Fruit fly (Drosophila melanogaster) whole organism, embryonic: Measurements from ENCODE around the gene CG3918.

Experiments used
- Atf3 ChIP-seq: fragments of 200-800 bp; sonication (Bioruptor generic); optimal IDR thresholded peaks from 3 replicates; lab custom pipeline; 2016; ENCODE audit warnings: missing biosample characterization, missing genetic modification characterization
- CG10979 ChIP-seq: fragments of 200-800 bp; sonication (Bioruptor generic); optimal IDR thresholded peaks from 2 replicates; lab custom pipeline; 2018; ENCODE audit warnings: missing biosample characterization, mild to moderate bottlenecking, missing genetic modification characterization, moderate library complexity
- CG11247 ChIP-seq: fragments of 200-800 bp; sonication (Bioruptor generic); IDR thresholded peaks from 2 replicates; pipeline ENCODE4 v1.3.6; 2022; ENCODE audit warnings: missing biosample characterization, missing genetic modification characterization
- CG1233 ChIP-seq: fragments of 200-800 bp; sonication (Bioruptor generic); optimal IDR thresholded peaks from 4 replicates; lab custom pipeline; 2018; ENCODE audit warnings: missing biosample characterization, mild to moderate bottlenecking, missing genetic modification characterization
- CG12744 ChIP-seq: fragments of 200-800 bp; sonication (Bioruptor generic); optimal IDR thresholded peaks from 2 replicates; lab custom pipeline; 2016; ENCODE audit warnings: missing biosample characterization, missing genetic modification characterization
- CG12942 ChIP-seq: fragments of 200-800 bp; sonication (Bioruptor generic); optimal IDR thresholded peaks from 3 replicates; lab custom pipeline; 2016; ENCODE audit warnings: missing biosample characterization, missing genetic modification characterization
- CG16813 ChIP-seq: fragments of 200-800 bp; sonication (Bioruptor generic); IDR thresholded peaks from 3 replicates; pipeline ENCODE4 v1.3.6; 2022; ENCODE audit warnings: missing biosample characterization, missing genetic modification characterization; ENCODE audit not compliant: partially characterized antibody
- CG16863 ChIP-seq: fragments of 200-800 bp; sonication (Bioruptor generic); optimal IDR thresholded peaks from 3 replicates; lab custom pipeline; 2016; ENCODE audit warnings: missing biosample characterization, missing genetic modification characterization
- CG17612 ChIP-seq: fragments of 200-800 bp; sonication (Bioruptor generic); IDR thresholded peaks from 2 replicates; pipeline ENCODE4 v1.3.6; 2022; ENCODE audit warnings: missing biosample characterization, missing genetic modification characterization
- CG17829 ChIP-seq: fragments of 200-800 bp; optimal IDR thresholded peaks from 2 replicates; lab custom pipeline; 2019; ENCODE audit warnings: missing biosample characterization, mild to moderate bottlenecking, missing genetic modification characterization, moderate library complexity
- CG30020 ChIP-seq: fragments of 200-800 bp; optimal IDR thresholded peaks from 2 replicates; lab custom pipeline; 2019; ENCODE audit warnings: missing biosample characterization, mild to moderate bottlenecking, missing genetic modification characterization, moderate library complexity
- CG42726 ChIP-seq: fragments of 200-800 bp; sonication (Bioruptor generic); IDR thresholded peaks from 2 replicates; pipeline ENCODE4 v1.3.6; 2022; ENCODE audit warnings: missing biosample characterization, missing genetic modification characterization; ENCODE audit not compliant: partially characterized antibody
- CG43689 ChIP-seq: fragments of 200-800 bp; sonication (Bioruptor generic); IDR thresholded peaks from 2 replicates; pipeline ENCODE4 v1.3.6; 2022; ENCODE audit warnings: missing biosample characterization, missing genetic modification characterization
- CG6175 ChIP-seq: fragments of 200-800 bp; sonication (Bioruptor generic); IDR thresholded peaks from 3 replicates; pipeline ENCODE4 v1.3.6; 2022; ENCODE audit warnings: missing biosample characterization, missing genetic modification characterization
- CG9727 ChIP-seq: fragments of 200-800 bp; sonication (Bioruptor generic); optimal IDR thresholded peaks from 3 replicates; lab custom pipeline; 2017; ENCODE audit warnings: missing biosample characterization, mild to moderate bottlenecking, missing genetic modification characterization
- Drgx ChIP-seq: fragments of 200-800 bp; sonication (Bioruptor generic); IDR thresholded peaks from 2 replicates; pipeline ENCODE4 v1.3.6; 2022; ENCODE audit warnings: missing biosample characterization, missing genetic modification characterization
- Gsc ChIP-seq: fragments of 200-800 bp; sonication (Bioruptor generic); IDR thresholded peaks from 2 replicates; pipeline ENCODE4 v1.3.6; 2022; ENCODE audit warnings: missing biosample characterization, missing genetic modification characterization
- H15 ChIP-seq: fragments of 200-800 bp; sonication (Bioruptor generic); IDR thresholded peaks from 3 replicates; pipeline ENCODE4 v1.3.6; 2022; ENCODE audit warnings: missing biosample characterization, missing genetic modification characterization
- Hand ChIP-seq: fragments of 200-800 bp; sonication (Bioruptor generic); optimal IDR thresholded peaks from 2 replicates; lab custom pipeline; 2017; ENCODE audit warnings: mild to moderate bottlenecking, missing biosample characterization, missing genetic modification reagents, missing genetic modification characterization
- Hmx ChIP-seq: fragments of 200-800 bp; sonication (Bioruptor generic); optimal IDR thresholded peaks from 2 replicates; lab custom pipeline; 2016; ENCODE audit warnings: missing biosample characterization, missing genetic modification characterization
- Jarid2 ChIP-seq: fragments of 200-800 bp; sonication (Bioruptor generic); optimal IDR thresholded peaks from 3 replicates; lab custom pipeline; 2017; ENCODE audit warnings: mild to moderate bottlenecking, missing biosample characterization, missing genetic modification reagents, missing genetic modification characterization
- Lim3 ChIP-seq: fragments of 200-800 bp; sonication (Bioruptor generic); IDR thresholded peaks from 2 replicates; pipeline ENCODE4 v1.3.6; 2022; ENCODE audit warnings: missing biosample characterization, missing genetic modification characterization
- Oaz ChIP-seq: fragments of 200-800 bp; sonication (Bioruptor generic); IDR thresholded peaks from 2 replicates; pipeline ENCODE4 v1.3.6; 2022; ENCODE audit warnings: missing biosample characterization, missing genetic modification characterization
- Poxn ChIP-seq: fragments of 200-800 bp; sonication (Bioruptor generic); IDR thresholded peaks from 2 replicates; pipeline ENCODE4 v1.3.6; 2022; ENCODE audit warnings: missing biosample characterization, missing genetic modification characterization
- Ptx1 ChIP-seq: fragments of 200-800 bp; sonication (Bioruptor generic); IDR thresholded peaks from 2 replicates; pipeline ENCODE4 v1.3.6; 2022; ENCODE audit warnings: missing biosample characterization, missing genetic modification characterization
- Tbp ChIP-seq: fragments of >200 bp; optimal IDR thresholded peaks from 2 replicates; lab custom pipeline; 2018; ENCODE audit warnings: missing biosample characterization, missing genetic modification characterization
- ara ChIP-seq: fragments of 200-800 bp; sonication (Bioruptor generic); IDR thresholded peaks from 2 replicates; pipeline ENCODE4 v1.3.6; 2022; ENCODE audit warnings: missing biosample characterization, missing genetic modification characterization
- chn ChIP-seq: fragments of 200-800 bp; sonication (Bioruptor generic); optimal IDR thresholded peaks from 2 replicates; lab custom pipeline; 2016; ENCODE audit warnings: missing biosample characterization, missing genetic modification characterization
- dpn ChIP-seq, 2 experiments: fragments of 200-800 bp; sonication (Bioruptor generic); optimal IDR thresholded peaks; 3 replicates each; lab custom pipeline; 2016; ENCODE audit warnings: missing biosample characterization in 2 of 2, missing genetic modification characterization in 2 of 2
- ftz-f1 ChIP-seq: fragments of 200-800 bp; sonication (Bioruptor generic); optimal IDR thresholded peaks from 2 replicates; lab custom pipeline; 2016; ENCODE audit warnings: missing biosample characterization, missing genetic modification characterization
- fu2 ChIP-seq: fragments of 200-800 bp; sonication (Bioruptor generic); optimal IDR thresholded peaks from 2 replicates; lab custom pipeline; 2016; ENCODE audit warnings: missing biosample characterization, missing genetic modification characterization
- gfzf ChIP-seq: fragments of 200-800 bp; sonication (Bioruptor generic); optimal IDR thresholded peaks from 2 replicates; lab custom pipeline; 2016; ENCODE audit warnings: missing biosample characterization, mild to moderate bottlenecking, missing genetic modification characterization, moderate library complexity
- grau ChIP-seq: fragments of 200-800 bp; optimal IDR thresholded peaks from 3 replicates; lab custom pipeline; 2019; ENCODE audit warnings: missing biosample characterization, mild to moderate bottlenecking, missing genetic modification characterization, moderate library complexity
- h ChIP-seq: fragments of >200 bp; optimal IDR thresholded peaks from 2 replicates; lab custom pipeline; 2017
- her ChIP-seq: fragments of 200-800 bp; sonication (Bioruptor generic); optimal IDR thresholded peaks from 2 replicates; lab custom pipeline; 2016; ENCODE audit warnings: missing biosample characterization, missing genetic modification characterization
- hkb ChIP-seq, 2 experiments: fragments of 200-800 bp in 1 of 2; fragments of >200 bp in 1 of 2; sonication (Bioruptor generic) in 1 of 2; IDR thresholded peaks in 1 of 2; optimal IDR thresholded peaks in 1 of 2; 2 replicates each; pipeline versions ENCODE4 v1.3.6 to Lab custom; 2017 to 2022; ENCODE audit warnings: missing biosample characterization in 1 of 2, missing genetic modification characterization in 1 of 2
- ind ChIP-seq: fragments of 200-800 bp; sonication (Bioruptor generic); optimal IDR thresholded peaks from 3 replicates; lab custom pipeline; 2016; ENCODE audit warnings: missing biosample characterization, missing genetic modification characterization
- jing ChIP-seq: fragments of 200-800 bp; sonication (Bioruptor generic); optimal IDR thresholded peaks from 2 replicates; lab custom pipeline; 2018; ENCODE audit warnings: missing biosample characterization, mild to moderate bottlenecking, missing genetic modification characterization
- maf-S ChIP-seq: fragments of 200-800 bp; sonication (Bioruptor generic); optimal IDR thresholded peaks from 2 replicates; lab custom pipeline; 2016; ENCODE audit warnings: missing biosample characterization, missing genetic modification characterization
- pan ChIP-seq, 4 experiments: fragments of >200 bp in 3 of 4; fragments of 200-800 bp in 1 of 4; sonication (Bioruptor generic) in 1 of 4; optimal IDR thresholded peaks in 3 of 4; IDR thresholded peaks in 1 of 4; 2 replicates each; pipeline versions ENCODE4 v1.3.6 to Lab custom; 2017 to 2022; ENCODE audit warnings: missing biosample characterization in 2 of 4, missing genetic modification characterization in 2 of 4, mixed read lengths in 1 of 4
- phol ChIP-seq: fragments of 200-800 bp; sonication (Bioruptor generic); optimal IDR thresholded peaks from 3 replicates; lab custom pipeline; 2018; ENCODE audit warnings: missing biosample characterization, mild to moderate bottlenecking, missing genetic modification characterization, moderate library complexity
- pros ChIP-seq: fragments of 200-800 bp; sonication (Bioruptor generic); optimal IDR thresholded peaks from 3 replicates; lab custom pipeline; 2019; ENCODE audit warnings: missing biosample characterization, mild to moderate bottlenecking, missing genetic modification characterization, moderate library complexity
- rib ChIP-seq: fragments of 200-800 bp; sonication (Bioruptor generic); IDR thresholded peaks from 2 replicates; pipeline ENCODE4 v1.3.6; 2022; ENCODE audit warnings: missing biosample characterization, missing genetic modification characterization
- run ChIP-seq: fragments of 200-800 bp; sonication (Bioruptor generic); optimal IDR thresholded peaks from 3 replicates; lab custom pipeline; 2018; ENCODE audit warnings: missing biosample characterization, mild to moderate bottlenecking, missing genetic modification characterization
- sim ChIP-seq: fragments of 200-800 bp; sonication (Bioruptor generic); IDR thresholded peaks from 2 replicates; pipeline ENCODE4 v1.3.6; 2022; ENCODE audit warnings: missing biosample characterization, missing genetic modification characterization
- ttk ChIP-seq: fragments of 200-800 bp; sonication (Bioruptor generic); IDR thresholded peaks from 2 replicates; pipeline ENCODE4 v2.1.2; 2022; ENCODE audit warnings: missing biosample characterization, missing genetic modification characterization
- wor ChIP-seq: fragments of 200-800 bp; sonication (Bioruptor generic); IDR thresholded peaks from 2 replicates; pipeline ENCODE4 v1.3.6; 2022; ENCODE audit warnings: missing biosample characterization, missing genetic modification characterization
- z ChIP-seq: fragments of 200-800 bp; sonication (Bioruptor generic); IDR thresholded peaks from 3 replicates; pipeline ENCODE4 v1.3.6; 2022; ENCODE audit warnings: missing biosample characterization, missing genetic modification characterization

The CG3918 gene

dm6 chrX:6546970-6547369, 22.7 kb downstream of the CG3918 start (continued):
- peak; percentile 64 for TF ChIP-seq grau (tag; lab: Kevin White, UChicago)

DNA sequence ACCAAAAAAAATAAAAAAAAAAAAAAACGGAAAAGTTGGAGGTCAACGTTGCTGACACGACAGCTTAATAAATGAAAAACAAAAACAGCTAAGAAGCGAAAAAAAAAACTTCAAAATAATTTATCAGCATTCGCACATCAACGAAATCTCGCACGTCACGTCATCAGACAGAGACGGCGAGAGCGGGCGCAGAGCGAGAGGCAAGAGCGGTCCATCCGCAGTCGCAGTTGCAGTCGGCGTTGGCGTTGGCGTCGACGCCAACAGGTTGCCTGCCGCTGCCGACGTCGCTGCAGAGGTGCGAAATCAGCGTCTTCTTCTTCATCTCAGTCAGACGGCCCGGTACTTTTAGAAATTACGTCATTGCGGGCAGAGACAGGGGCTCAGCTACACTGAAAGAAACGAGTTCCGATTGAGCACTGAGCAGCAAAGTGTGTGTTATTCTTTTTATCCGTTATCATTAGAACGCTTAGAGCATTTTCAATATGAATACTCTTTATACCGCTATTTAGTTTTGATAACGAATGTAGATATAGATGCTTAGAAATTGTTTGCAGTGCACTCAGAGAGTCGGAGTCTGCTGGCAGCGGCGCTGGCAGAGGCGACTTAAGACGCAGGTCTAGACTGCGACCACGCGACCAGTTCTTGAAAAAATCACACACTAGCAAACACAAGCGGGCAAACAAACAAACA, 25.3 kb downstream of the CG3918 start:
- TF ChIP-seq CG42726 (GFP tag; lab: Robert Waterston, UW) = no peak
- peak; percentile 91 for TF ChIP-seq fu2 (GFP tag; lab: Kevin White, UChicago)
- peak; percentile 70 for TF ChIP-seq run (tag; lab: Kevin White, UChicago)
- peak; percentile 96 for TF ChIP-seq rib (GFP tag; lab: Robert Waterston, UW)
- TF ChIP-seq Gsc (GFP tag; lab: Robert Waterston, UW) = peak; percentile 86
- TF ChIP-seq CG12942 (GFP tag; lab: Kevin White, UChicago) = peak; percentile 90
- peak; percentile 94 for TF ChIP-seq Atf3 (GFP tag; lab: Kevin White, UChicago)
- peak; percentile 74 for TF ChIP-seq Lim3
- peak; percentile 90 for TF ChIP-seq sim (GFP tag; lab: Robert Waterston, UW)
- TF ChIP-seq CG16813 (GFP tag; lab: Robert Waterston, UW) = no peak
- peak; percentile 95 for TF ChIP-seq ara (GFP tag; lab: Robert Waterston, UW)
- TF ChIP-seq wor (GFP tag; lab: Robert Waterston, UW) = peak; percentile 84
- peak; percentile 86 for TF ChIP-seq CG43689
- peak; percentile 69; the same call in 2 of the 3 replicates for TF ChIP-seq z (GFP tag; lab: Robert Waterston, UW)
- TF ChIP-seq CG30020 (tag; lab: Kevin White, UChicago) = peak; percentile 64
- TF ChIP-seq ttk (GFP tag; lab: Robert Waterston, UW) = peak; percentile 94
- peak; percentile 20 for TF ChIP-seq gfzf (GFP tag; lab: Kevin White, UChicago)
- TF ChIP-seq Hmx (GFP tag; lab: Kevin White, UChicago) = peak; percentile 72
- TF ChIP-seq Poxn = peak; percentile 79
- peak; percentile 94 to 96 for TF ChIP-seq dpn (GFP tag; optimal IDR thresholded peaks at IDR 0.05; lab: Kevin White, UChicago)
- peak; percentile 87 for TF ChIP-seq Oaz (GFP tag; lab: Robert Waterston, UW)
- no peak for TF ChIP-seq pan (optimal IDR thresholded peaks at IDR 0.05; lab: Kevin White, UChicago)
- TF ChIP-seq pan (GFP tag; optimal IDR thresholded peaks at IDR 0.05 in 1 of 2, IDR thresholded peaks at IDR 0.05 in 1 of 2) = peak in 1 of 2 experiments; percentile 97
- peak; percentile 77 for TF ChIP-seq Jarid2 (GFP tag; lab: Kevin White, UChicago)
- TF ChIP-seq hkb (optimal IDR thresholded peaks at IDR 0.05; lab: Kevin White, UChicago) = no peak
- peak; percentile 97 for TF ChIP-seq hkb (GFP tag; IDR thresholded peaks at IDR 0.05; lab: Robert Waterston, UW)
- no peak for TF ChIP-seq h (lab: Kevin White, UChicago)
- TF ChIP-seq CG12744 (GFP tag; lab: Kevin White, UChicago) = peak; percentile 97
- TF ChIP-seq CG16863 (GFP tag; lab: Kevin White, UChicago) = peak; percentile 94
- TF ChIP-seq phol (tag; lab: Kevin White, UChicago) = peak; percentile 94
- peak; percentile 94 for TF ChIP-seq H15 (GFP tag; lab: Robert Waterston, UW)
- no peak for TF ChIP-seq pros (GFP tag; lab: Kevin White, UChicago)
- TF ChIP-seq CG10979 (tag; lab: Kevin White, UChicago) = peak; percentile 94
- TF ChIP-seq ftz-f1 (GFP tag; lab: Kevin White, UChicago) = peak; percentile 70
- peak; percentile 97 for TF ChIP-seq CG9727 (GFP tag; lab: Kevin White, UChicago)
- peak; percentile 98 for TF ChIP-seq Drgx
- TF ChIP-seq CG11247 (GFP tag; lab: Robert Waterston, UW) = peak; percentile 97
- peak; percentile 94 for TF ChIP-seq maf-S (GFP tag; lab: Kevin White, UChicago)
- TF ChIP-seq Tbp (GFP tag; lab: Kevin White, UChicago) = no peak
- peak; percentile 94 for TF ChIP-seq Ptx1
- TF ChIP-seq ind (GFP tag; lab: Kevin White, UChicago) = peak; percentile 98
- peak; percentile 94 for TF ChIP-seq CG6175
- peak; percentile 91 for TF ChIP-seq chn (GFP tag; lab: Kevin White, UChicago)
- TF ChIP-seq her (GFP tag; lab: Kevin White, UChicago) = peak; percentile 97
- TF ChIP-seq jing (GFP tag; lab: Kevin White, UChicago) = peak; percentile 82
- peak; percentile 87 for TF ChIP-seq Hand (GFP tag; lab: Kevin White, UChicago)
- TF ChIP-seq CG17612 (GFP tag; lab: Robert Waterston, UW) = peak; percentile 95
- peak; percentile 95 for TF ChIP-seq CG1233 (GFP tag; lab: Kevin White, UChicago)
- TF ChIP-seq CG17829 (tag; lab: Kevin White, UChicago) = peak; percentile 97
